Fruit fly (Drosophila melanogaster): Measurements from ENCODE around the gene CG43094.

dm6 chr3R:22780135-22780534, 9.3 kb upstream of the CG43094 start:
- TF ChIP-seq Vsx2 (GFP tag; optimal IDR thresholded peaks at IDR 0.05; ENCODE audit: partially characterized antibody) (no peak), lola (GFP tag; optimal IDR thresholded peaks at IDR 0.05) (no peak)
